Worm (Caenorhabditis elegans) whole organism, L4 larva: Measurements from ENCODE around the gene Y43F8B.17.

ENCODE experiments used
- F26F4.8 ChIP-seq: fragments of 200-800 bp; sonication (Bioruptor generic); conservative IDR thresholded peaks from 2 replicates; pipeline ENCODE4 v1.3.6; 2022; ENCODE audit warnings: missing genetic modification characterization, missing compliant biosample characterization
- F37D6.2 ChIP-seq: sonication (generic microtip); optimal IDR thresholded peaks from 2 replicates; lab custom pipeline; 2016; ENCODE audit warnings: mild to moderate bottlenecking, missing genetic modification characterization, missing compliant biosample characterization
- Y48G9A.11 ChIP-seq: fragments of 200-800 bp; sonication (Bioruptor generic); IDR thresholded peaks from 2 replicates; pipeline ENCODE4 v1.3.6; 2022; ENCODE audit warnings: missing genetic modification reagents, missing genetic modification characterization, missing compliant biosample characterization
- Y5F2A.4 ChIP-seq: fragments of 200-800 bp; sonication (Bioruptor generic); optimal IDR thresholded peaks from 2 replicates; lab custom pipeline; 2018; ENCODE audit warnings: mild to moderate bottlenecking, missing genetic modification characterization, missing compliant biosample characterization
- Y75B8A.6 ChIP-seq: fragments of 200-800 bp; sonication (Bioruptor generic); IDR thresholded peaks from 2 replicates; pipeline ENCODE4 v1.3.6; 2022; ENCODE audit warnings: missing genetic modification reagents, missing genetic modification characterization, missing compliant biosample characterization
- aha-1 ChIP-seq: fragments of 150-350 bp; peaks from one replicate; lab custom pipeline; 2014; ENCODE audit warnings: missing biosample characterization, missing genetic modification characterization
- ama-1 ChIP-seq: fragments of 150-350 bp; optimal IDR thresholded peaks from 2 replicates; lab custom pipeline; 2014; ENCODE audit warnings: inconsistent platforms, mixed read lengths
- arid-1 ChIP-seq: fragments of 200-800 bp; sonication (Bioruptor generic); conservative IDR thresholded peaks from 2 replicates; pipeline ENCODE4 v1.3.6; 2022; ENCODE audit warnings: missing genetic modification reagents, missing genetic modification characterization, missing compliant biosample characterization
- ceh-20 ChIP-seq: fragments of 200-800 bp; sonication (Bioruptor generic); IDR thresholded peaks from 2 replicates; pipeline ENCODE4 v1.3.6; 2022; ENCODE audit warnings: missing genetic modification reagents, missing genetic modification characterization, missing compliant biosample characterization
- ceh-28 ChIP-seq: fragments of 150-350 bp; optimal IDR thresholded peaks from 2 replicates; lab custom pipeline; 2014; ENCODE audit warnings: missing biosample characterization, missing genetic modification reagents, missing genetic modification characterization
- ces-1 ChIP-seq: fragments of 150-350 bp; sonication (generic microtip); optimal IDR thresholded peaks from 4 replicates; lab custom pipeline; 2014; ENCODE audit warnings: missing biosample characterization, missing genetic modification reagents, missing genetic modification characterization
- cey-2 ChIP-seq: sonication (generic microtip); optimal IDR thresholded peaks from 3 replicates; lab custom pipeline; 2017; ENCODE audit warnings: missing genetic modification characterization, mild to moderate bottlenecking, missing compliant biosample characterization, antibody characterized with exemption, borderline replicate concordance; ENCODE audit not compliant: insufficient read depth
- daf-16 ChIP-seq, 3 experiments: sonication (generic microtip); optimal IDR thresholded peaks; 2 replicates each; lab custom pipeline; 2016 to 2017; ENCODE audit warnings: missing genetic modification characterization in 3 of 3, missing genetic modification reagents in 3 of 3, mild to moderate bottlenecking in 2 of 3, missing compliant biosample characterization in 2 of 3, missing biosample characterization in 1 of 3, moderate library complexity in 1 of 3
- dmd-6 ChIP-seq: fragments of 200-800 bp; sonication (Bioruptor generic); IDR thresholded peaks from 2 replicates; pipeline ENCODE4 v1.3.6; 2022; ENCODE audit warnings: missing genetic modification reagents, missing genetic modification characterization, missing compliant biosample characterization
- dmd-8 ChIP-seq: fragments of 200-800 bp; sonication (Bioruptor generic); IDR thresholded peaks from 2 replicates; pipeline ENCODE4 v1.3.6; 2022; ENCODE audit warnings: missing genetic modification characterization, missing compliant biosample characterization
- dmd-9 ChIP-seq: fragments of 200-800 bp; sonication (Bioruptor generic); IDR thresholded peaks from 2 replicates; pipeline ENCODE4 v1.3.6; 2022; ENCODE audit warnings: missing genetic modification reagents, missing genetic modification characterization, missing compliant biosample characterization
- dpl-1 ChIP-seq: fragments of 150-350 bp; optimal IDR thresholded peaks from 2 replicates; lab custom pipeline; 2014; ENCODE audit warnings: missing biosample characterization, missing genetic modification reagents, missing genetic modification characterization
- egl-43 ChIP-seq: fragments of 200-800 bp; sonication (Bioruptor generic); IDR thresholded peaks from 2 replicates; pipeline ENCODE4 v1.3.6; 2022; ENCODE audit warnings: missing genetic modification reagents, missing genetic modification characterization, missing compliant biosample characterization
- fkh-10 ChIP-seq: fragments of 150-350 bp; optimal IDR thresholded peaks from 2 replicates; lab custom pipeline; 2014; ENCODE audit warnings: missing biosample characterization, missing genetic modification reagents, missing genetic modification characterization
- hif-1 ChIP-seq, 2 experiments: sonication (generic microtip); optimal IDR thresholded peaks; 2 replicates each; lab custom pipeline; 2016 to 2017; ENCODE audit warnings: missing compliant biosample characterization in 2 of 2, missing genetic modification characterization in 2 of 2, missing genetic modification reagents in 2 of 2, missing genotype in 2 of 2, mild to moderate bottlenecking in 1 of 2
- hlh-11 ChIP-seq: fragments of 200-800 bp; sonication (Bioruptor generic); optimal IDR thresholded peaks from 2 replicates; lab custom pipeline; 2018; ENCODE audit warnings: mild to moderate bottlenecking, missing genetic modification characterization, missing compliant biosample characterization
- hlh-30 ChIP-seq: sonication (generic microtip); optimal IDR thresholded peaks from 2 replicates; lab custom pipeline; 2017; ENCODE audit warnings: antibody characterized with exemption, mild to moderate bottlenecking, missing genetic modification characterization, missing compliant biosample characterization; ENCODE audit not compliant: insufficient read depth
- jun-1 ChIP-seq: fragments of 150-350 bp; optimal IDR thresholded peaks from 2 replicates; lab custom pipeline; 2014; ENCODE audit warnings: missing biosample characterization, missing genetic modification reagents, missing genetic modification characterization
- lim-7 ChIP-seq: fragments of 200-800 bp; sonication (Bioruptor generic); IDR thresholded peaks from 2 replicates; pipeline ENCODE4 v1.3.6; 2022; ENCODE audit warnings: missing genetic modification characterization, missing compliant biosample characterization
- lin-1 ChIP-seq: fragments of 200-800 bp; sonication (Bioruptor generic); IDR thresholded peaks from 2 replicates; pipeline ENCODE4 v1.3.6; 2022; ENCODE audit warnings: missing genetic modification reagents, missing genetic modification characterization, missing compliant biosample characterization
- lsy-2 ChIP-seq, 2 experiments: fragments of 150-350 bp in 1 of 2; sonication (generic microtip) in 1 of 2; optimal IDR thresholded peaks; 2 replicates each; lab custom pipeline; 2014 to 2017; ENCODE audit warnings: missing biosample characterization in 2 of 2, missing genetic modification characterization in 2 of 2
- mdl-1 ChIP-seq, 2 experiments: fragments of 150-350 bp in 1 of 2; sonication (generic microtip) in 1 of 2; optimal IDR thresholded peaks; 2 replicates each; lab custom pipeline; 2014 to 2017; ENCODE audit warnings: missing biosample characterization in 2 of 2, missing genetic modification characterization in 2 of 2
- mdt-29 ChIP-seq: fragments of 200-800 bp; sonication (Bioruptor generic); IDR thresholded peaks from 2 replicates; pipeline ENCODE4 v1.3.6; 2022; ENCODE audit warnings: missing genetic modification reagents, missing genetic modification characterization, missing compliant biosample characterization
- nhr-10 ChIP-seq: fragments of 150-350 bp; optimal IDR thresholded peaks from 2 replicates; lab custom pipeline; 2014; ENCODE audit warnings: missing biosample characterization, missing genetic modification characterization
- nhr-102 ChIP-seq: sonication (generic microtip); optimal IDR thresholded peaks from 2 replicates; lab custom pipeline; 2016; ENCODE audit warnings: mild to moderate bottlenecking, missing genetic modification characterization, moderate library complexity, missing compliant biosample characterization
- nhr-28 ChIP-seq: fragments of 150-350 bp; optimal IDR thresholded peaks from 2 replicates; lab custom pipeline; 2014; ENCODE audit warnings: missing biosample characterization, missing genetic modification characterization
- nhr-6 ChIP-seq: fragments of 150-350 bp; optimal IDR thresholded peaks from 2 replicates; lab custom pipeline; 2014; ENCODE audit warnings: missing biosample characterization, missing genetic modification characterization
- nhr-76 ChIP-seq: fragments of 150-350 bp; optimal IDR thresholded peaks from 2 replicates; lab custom pipeline; 2014; ENCODE audit warnings: missing biosample characterization, missing genetic modification characterization
- pha-4 ChIP-seq, 2 experiments: fragments of 150-350 bp in 1 of 2; fragments of 200-800 bp in 1 of 2; sonication (Bioruptor generic) in 1 of 2; IDR thresholded peaks in 1 of 2; optimal IDR thresholded peaks in 1 of 2; 2 replicates each; pipeline versions ENCODE4 v1.3.6 to Lab custom; 2014 to 2022; ENCODE audit warnings: missing genetic modification characterization in 2 of 2, missing genetic modification reagents in 2 of 2, missing biosample characterization in 1 of 2, missing compliant biosample characterization in 1 of 2
- php-3 ChIP-seq: fragments of 200-800 bp; sonication (Bioruptor generic); IDR thresholded peaks from 2 replicates; pipeline ENCODE4 v1.3.6; 2022; ENCODE audit warnings: missing genetic modification reagents, missing genetic modification characterization, missing compliant biosample characterization
- set-16 ChIP-seq: fragments of 200-800 bp; sonication (Bioruptor generic); IDR thresholded peaks from 2 replicates; pipeline ENCODE4 v1.3.6; 2022; ENCODE audit warnings: missing genetic modification reagents, missing genetic modification characterization, missing compliant biosample characterization
- skn-1 ChIP-seq: fragments of 150-350 bp; optimal IDR thresholded peaks from 2 replicates; lab custom pipeline; 2014; ENCODE audit warnings: missing biosample characterization, missing genetic modification characterization
- spr-1 ChIP-seq: sonication (generic microtip); optimal IDR thresholded peaks from 2 replicates; lab custom pipeline; 2016; ENCODE audit warnings: mild to moderate bottlenecking, missing genetic modification characterization, missing compliant biosample characterization
- tag-97 ChIP-seq: fragments of 200-800 bp; sonication (Bioruptor generic); IDR thresholded peaks from 2 replicates; pipeline ENCODE4 v1.3.6; 2022; ENCODE audit warnings: missing genetic modification characterization, missing compliant biosample characterization
- zag-1 ChIP-seq: fragments of 150-350 bp; optimal IDR thresholded peaks from 2 replicates; lab custom pipeline; 2014; ENCODE audit warnings: missing biosample characterization, missing genetic modification characterization
- zip-2 ChIP-seq: fragments of 150-350 bp; optimal IDR thresholded peaks from 2 replicates; lab custom pipeline; 2014; ENCODE audit warnings: missing biosample characterization, missing genetic modification characterization

Gene Y43F8B.17

DNA sequence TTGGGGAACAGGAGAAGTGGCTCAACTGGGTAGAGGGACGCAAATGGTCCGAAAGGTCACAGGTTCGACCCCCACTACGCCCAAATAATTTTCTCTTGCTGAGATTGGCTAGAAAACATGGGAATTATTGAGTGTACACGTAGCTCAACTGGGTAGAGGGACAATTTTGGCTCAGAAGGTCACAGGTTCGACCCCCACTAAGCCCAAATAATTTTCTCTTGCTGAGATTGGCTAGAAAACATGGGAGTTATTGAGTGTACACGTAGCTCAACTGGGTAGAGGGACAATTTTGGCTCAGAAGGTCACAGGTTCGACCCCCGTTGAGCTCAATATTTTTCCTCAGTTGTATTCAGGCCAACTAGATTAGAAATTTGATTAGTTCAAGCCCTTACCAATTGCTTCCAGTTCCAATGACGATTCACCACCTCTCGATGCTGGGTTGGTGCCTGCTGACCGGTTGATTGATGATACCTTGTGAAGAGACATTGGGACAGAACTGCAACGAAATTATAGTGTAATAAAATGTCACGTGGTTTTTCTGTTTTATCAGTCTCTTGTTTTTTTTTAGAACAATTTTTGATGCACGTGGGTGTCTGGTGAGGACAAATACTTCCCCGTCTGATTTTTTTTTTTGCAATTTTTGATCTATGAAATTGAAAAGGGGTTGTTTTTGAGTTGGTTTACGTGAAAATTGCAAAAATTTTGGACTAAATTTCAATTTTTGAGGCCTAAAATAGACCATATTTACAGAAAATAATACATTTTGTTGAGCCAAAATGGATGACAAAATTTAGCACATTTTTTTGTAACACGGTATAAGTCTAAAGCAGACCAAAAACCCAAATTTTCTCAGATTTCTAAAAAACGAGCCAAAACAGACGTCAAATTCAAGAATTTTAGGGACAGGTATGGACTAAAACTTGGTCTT is 37.1 kb downstream of the Y43F8B.17 start (continued):
- TF ChIP-seq spr-1 (tag; lab: Kevin White, UChicago) (peak; percentile 42), dpl-1 (no peak), set-16 (no peak), fkh-10 (GFP tag; lab: Kevin White, UChicago) (no peak), zag-1 (tag; lab: Kevin White, UChicago) (no peak), dmd-9 (GFP tag; lab: Robert Waterston, UW) (no peak), pha-4 (GFP tag; IDR thresholded peaks at IDR 0.05; lab: Robert Waterston, UW) (no peak), pha-4 (tag; optimal IDR thresholded peaks at IDR 0.05; lab: Kevin White, UChicago) (no peak), nhr-28 (tag; lab: Kevin White, UChicago) (peak; percentile 37), aha-1 (tag; lab: Kevin White, UChicago) (peak; percentile 94), lsy-2 (tag; optimal IDR thresholded peaks at IDR 0.05; lab: Kevin White, UChicago) (peak in 1 of 2 experiments; percentile 32), F26F4.8 (GFP tag; lab: Robert Waterston, UW) (0 out of 2 replicates have a peak, but pooled peaks have one; percentile 2), lin-1 (no peak), nhr-10 (tag; lab: Kevin White, UChicago) (no peak), tag-97 (GFP tag; lab: Robert Waterston, UW) (no peak), egl-43 (GFP tag; lab: Robert Waterston, UW) (peak; percentile 81), jun-1 (tag; lab: Kevin White, UChicago) (no peak), arid-1 (GFP tag; lab: Robert Waterston, UW) (peak; percentile 35; the same call in 1 of the 2 replicates), daf-16 (GFP tag; optimal IDR thresholded peaks at IDR 0.05; lab: Kevin White, UChicago) (no peak), daf-16 (tag; optimal IDR thresholded peaks at IDR 0.05; lab: Kevin White, UChicago) (peak; percentile 23), mdt-29 (GFP tag; lab: Robert Waterston, UW) (0 out of 2 replicates have a peak, but pooled peaks have one; percentile 35), hlh-11 (tag; lab: Kevin White, UChicago) (peak; percentile 43), ceh-28 (tag; lab: Kevin White, UChicago) (no peak), skn-1 (no peak), lim-7 (GFP tag; lab: Robert Waterston, UW) (0 out of 2 replicates have a peak, but pooled peaks have one; percentile 40), F37D6.2 (tag; lab: Kevin White, UChicago) (no peak), hif-1 (tag; optimal IDR thresholded peaks at IDR 0.05; lab: Kevin White, UChicago) (peak in 1 of 2 experiments; percentile 57), ama-1 (lab: Kevin White, UChicago) (no peak), Y75B8A.6 (GFP tag; lab: Robert Waterston, UW) (no peak), php-3 (peak; percentile 39; the same call in 1 of the 2 replicates), dmd-6 (GFP tag; lab: Robert Waterston, UW) (peak; percentile 65), cey-2 (tag; lab: Kevin White, UChicago) (no peak), Y48G9A.11 (GFP tag; lab: Robert Waterston, UW) (0 out of 2 replicates have a peak, but pooled peaks have one; percentile 34), mdl-1 (tag; optimal IDR thresholded peaks at IDR 0.05; lab: Kevin White, UChicago) (peak; percentile 46 to 76), ces-1 (no peak), dmd-8 (GFP tag; lab: Robert Waterston, UW) (no peak), nhr-76 (no peak), hlh-30 (tag; lab: Kevin White, UChicago) (peak; percentile 87), nhr-6 (tag; lab: Kevin White, UChicago) (no peak), zip-2 (no peak), Y5F2A.4 (GFP tag; lab: Kevin White, UChicago) (no peak), ceh-20 (peak; percentile 70), nhr-102 (tag; lab: Kevin White, UChicago) (no peak)
